Worm (Caenorhabditis elegans) whole organism, dauer: ENCODE results near the gene F11D11.12.
"Not testable (repeated sequence)": the region's sequence is repeated elsewhere in the genome, so short reads cannot be mapped to it uniquely, and the experiment has no call there.

ENCODE experiments used
- unc-62 ChIP-seq: sonication (generic microtip); optimal IDR thresholded peaks from 2 replicates; lab custom pipeline; 2017; ENCODE audit warnings: missing biosample characterization, missing genetic modification reagents, missing genetic modification characterization

The F11D11.12 gene

DNA sequence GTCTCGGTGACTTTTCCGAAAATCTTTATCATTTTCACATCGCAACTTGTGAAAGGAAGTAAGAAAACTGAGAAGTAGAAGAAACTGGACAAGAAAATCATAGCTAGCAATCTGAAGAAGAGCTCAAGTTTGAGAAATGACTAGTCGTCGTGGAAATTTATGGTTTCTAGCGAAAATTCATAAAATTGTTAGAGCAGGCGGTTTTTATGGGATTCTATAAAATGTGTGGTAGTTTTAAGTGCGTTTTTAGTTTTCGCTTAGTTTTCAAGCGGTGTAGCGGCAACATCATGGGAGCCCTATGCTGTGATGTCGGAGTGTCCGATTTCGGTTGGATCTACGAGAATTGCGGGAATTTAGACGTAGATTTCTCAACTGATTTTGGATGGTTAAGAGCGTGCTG, 3.8 kb upstream of the F11D11.12 start, which contains the start of gene clec-254:
Gene clec-254, minus strand, starts transcription at position 101 of the 400 bp plus-strand sequence.
- TF ChIP-seq unc-62 (GFP tag; lab: Kevin White, UChicago), result not testable (repeated sequence)

DNA sequence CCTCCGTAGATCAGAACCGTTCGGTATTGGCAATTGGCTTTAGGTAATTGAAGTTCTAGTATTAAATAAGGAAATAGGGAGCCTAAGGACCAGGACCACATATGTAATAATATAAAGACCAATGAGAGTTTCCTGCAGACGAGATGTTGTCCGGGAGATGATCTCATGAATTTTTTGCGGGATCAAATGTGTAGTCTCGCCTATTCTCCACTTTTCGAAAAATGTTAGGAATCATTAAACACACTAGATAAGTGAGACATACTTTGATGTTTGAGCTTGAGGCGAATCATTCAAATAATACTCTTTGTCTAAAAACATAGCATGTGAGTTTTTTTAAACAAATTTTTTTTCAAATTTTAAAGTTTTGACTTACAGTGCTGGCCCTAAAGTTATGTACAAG, 2.6 kb upstream of the F11D11.12 start, which contains the start of gene F11D11.6:
Gene F11D11.6, minus strand, starts transcription at position 101 of the 400 bp plus-strand sequence.
- TF ChIP-seq unc-62 (GFP tag; lab: Kevin White, UChicago), result no peak

DNA sequence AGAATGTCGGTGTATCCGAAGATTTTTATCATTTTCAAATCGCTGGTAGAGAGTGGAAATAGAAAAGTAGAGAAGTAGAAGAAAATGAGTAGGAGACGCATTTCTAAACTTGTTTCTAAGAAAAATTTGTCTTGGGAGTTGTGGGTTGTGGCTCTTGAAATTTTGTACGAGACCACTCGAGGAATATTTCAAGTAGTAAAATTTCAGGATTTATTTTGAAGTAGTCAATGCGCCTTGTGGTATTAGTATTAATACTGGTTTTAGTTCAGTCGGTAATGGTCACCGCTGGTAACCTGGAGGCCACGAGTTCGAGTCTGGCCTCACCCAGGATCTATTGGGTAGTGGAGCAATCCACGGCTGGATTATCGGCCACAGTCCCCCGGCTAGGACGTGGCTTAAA, 1.8 kb downstream of the F11D11.12 start, which contains the start of gene clec-252:
Gene clec-252, minus strand, starts transcription at position 101 of the 400 bp plus-strand sequence.
- TF ChIP-seq unc-62 (GFP tag; lab: Kevin White, UChicago), result no peak

DNA sequence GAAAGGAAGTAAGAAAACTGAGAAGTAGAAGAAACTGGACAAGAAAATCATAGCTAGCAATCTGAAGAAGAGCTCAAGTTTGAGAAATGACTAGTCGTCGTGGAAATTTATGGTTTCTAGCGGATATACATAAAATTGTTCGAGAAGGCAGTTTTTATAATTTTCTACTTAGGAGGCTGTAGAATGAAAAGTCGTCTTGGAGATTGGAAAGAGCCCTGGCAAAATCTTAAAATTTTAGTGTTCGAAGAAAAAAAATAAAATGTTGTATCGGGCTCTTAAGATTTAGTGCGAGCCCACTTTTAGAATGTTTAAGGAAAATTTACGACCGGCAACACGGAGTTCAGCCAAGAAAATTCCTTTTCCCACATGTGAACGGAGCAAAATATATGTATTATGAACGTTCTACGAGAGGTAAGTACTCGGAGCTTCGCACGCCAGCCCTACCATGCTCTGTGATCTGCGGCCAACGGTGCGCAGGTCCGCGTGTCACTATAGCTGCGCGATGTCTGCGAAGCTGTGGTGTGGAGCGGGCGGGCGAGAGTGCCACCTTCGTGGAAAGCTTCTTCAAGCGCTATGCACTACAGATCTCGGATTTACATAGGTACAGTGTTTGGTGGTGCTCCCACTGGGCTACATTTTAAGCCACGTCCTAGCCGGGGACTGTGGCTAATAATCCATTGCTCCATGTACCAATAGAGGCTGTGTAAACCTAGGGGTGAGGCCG, 3.4 kb downstream of the F11D11.12 start, which contains the start of gene clec-251:
Gene clec-251, minus strand, starts transcription at position 51 of the 724 bp plus-strand sequence.
- TF ChIP-seq unc-62 (GFP tag; lab: Kevin White, UChicago), result no peak

DNA sequence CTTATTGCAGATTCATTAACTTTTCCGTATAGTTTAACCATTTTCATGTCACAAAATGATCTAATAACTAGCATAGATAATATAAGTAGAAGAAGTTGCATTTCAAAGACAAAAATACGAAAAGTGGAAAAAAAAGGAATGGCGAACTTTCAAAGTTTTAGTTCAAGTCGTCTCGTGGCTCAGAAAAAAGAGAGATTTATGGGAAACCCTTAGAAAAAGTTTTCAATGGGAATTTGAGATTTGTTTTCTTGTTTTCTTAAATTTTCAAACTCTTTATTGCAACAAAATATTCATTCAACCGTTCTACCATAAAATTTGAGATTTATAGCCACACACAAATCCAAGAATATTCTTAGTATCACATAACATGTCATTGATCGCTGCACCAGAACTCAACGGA, 8.4 kb downstream of the F11D11.12 start, which contains the start of gene clec-250:
Gene clec-250, minus strand, starts transcription at position 101 of the 400 bp plus-strand sequence.
- TF ChIP-seq unc-62 (GFP tag; lab: Kevin White, UChicago), result no peak

DNA sequence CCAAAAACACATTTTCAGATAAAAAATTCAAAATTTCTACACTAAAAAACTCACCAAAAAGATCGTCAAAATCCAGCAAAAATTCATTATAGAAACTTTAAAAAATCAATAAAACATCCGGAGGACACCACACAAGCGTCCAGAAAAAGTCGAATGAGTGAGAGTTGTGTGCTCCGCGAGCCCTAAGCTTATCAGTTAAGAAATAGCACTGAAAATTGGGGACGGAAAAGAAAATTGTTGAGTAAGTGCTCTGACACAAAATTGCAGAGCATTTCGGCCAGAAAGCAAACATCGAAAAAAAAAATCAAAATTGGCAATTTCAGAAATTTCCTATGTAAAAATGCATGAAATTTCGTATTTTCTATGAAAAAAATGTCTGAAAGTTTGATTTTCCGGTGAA, 12.8 kb downstream of the F11D11.12 start:
- no peak for TF ChIP-seq unc-62 (GFP tag; lab: Kevin White, UChicago)

DNA sequence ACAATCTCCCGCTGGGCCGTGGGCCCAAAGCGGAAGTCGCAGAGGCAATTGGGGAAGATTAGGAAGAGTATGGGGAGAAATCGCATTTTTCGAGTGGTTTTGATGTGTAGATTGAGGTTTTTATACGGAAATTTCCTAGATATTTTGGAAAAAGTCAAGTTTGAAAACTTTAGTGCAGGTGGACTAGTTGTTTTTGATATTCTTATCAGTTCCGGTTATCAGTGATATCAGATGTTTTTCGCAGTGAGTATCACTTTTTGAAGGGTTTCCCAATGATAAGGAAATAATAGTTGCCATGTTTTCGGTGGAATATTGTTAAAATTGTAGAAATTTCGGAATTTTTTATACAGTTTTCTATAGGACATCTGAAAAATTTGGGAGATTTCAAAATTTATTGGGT, 16.1 kb downstream of the F11D11.12 start, which contains the start of gene scl-20:
Gene scl-20, minus strand, starts transcription at position 101 of the 400 bp plus-strand sequence.
- no peak for TF ChIP-seq unc-62 (GFP tag; lab: Kevin White, UChicago)

DNA sequence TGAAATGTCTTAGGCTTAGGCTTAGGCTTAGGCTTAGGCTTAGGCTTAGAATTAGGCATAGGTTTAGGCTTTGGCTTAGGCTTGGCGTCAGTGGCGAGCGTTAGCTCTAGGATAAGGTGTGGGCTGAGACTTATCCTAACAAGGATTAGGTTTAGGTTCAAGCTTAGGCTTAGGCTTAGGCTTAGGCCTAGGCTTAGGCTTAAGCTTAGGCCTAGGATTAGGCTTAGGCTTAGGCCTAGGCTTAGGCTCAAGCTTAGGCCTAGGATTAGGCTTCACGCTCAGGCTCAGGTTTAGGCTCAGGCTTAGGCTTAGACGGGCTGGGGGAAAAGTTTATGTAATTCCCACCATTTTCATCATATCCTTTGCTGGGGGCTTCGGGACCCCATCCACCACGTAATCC, 16.5 kb downstream of the F11D11.12 start:
- no peak for TF ChIP-seq unc-62 (GFP tag; lab: Kevin White, UChicago)

DNA sequence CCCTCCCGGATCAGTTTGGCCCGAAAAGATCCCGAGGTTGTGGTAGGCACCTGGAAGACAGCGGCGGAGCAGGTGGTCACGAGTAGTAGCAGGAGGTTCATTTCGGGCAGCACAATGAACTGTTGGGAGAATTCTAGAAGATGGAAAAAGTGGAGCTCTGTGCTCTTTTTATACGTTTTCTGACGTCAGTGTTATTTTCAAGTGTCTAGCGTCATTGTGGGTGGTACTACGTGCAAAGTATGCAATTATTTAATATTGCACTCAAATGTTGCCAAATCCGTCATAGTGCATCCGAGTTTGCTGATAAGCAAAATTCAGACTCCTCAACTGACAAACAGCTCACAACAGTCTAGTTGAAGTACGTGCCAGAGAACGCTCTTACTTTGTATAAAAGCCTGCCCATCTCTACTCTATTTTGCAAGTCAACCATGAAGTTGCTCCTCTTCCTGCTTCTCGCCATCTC, 18.9 kb downstream of the F11D11.12 start, which contains the start of the genes asp-18 and scl-19:
Gene asp-18, minus strand, starts transcription at position 101 of the 463 bp plus-strand sequence.
Gene scl-19, plus strand, starts transcription at position 413 of the 463 bp plus-strand sequence.
- TF ChIP-seq unc-62 (GFP tag; lab: Kevin White, UChicago), result no peak

DNA sequence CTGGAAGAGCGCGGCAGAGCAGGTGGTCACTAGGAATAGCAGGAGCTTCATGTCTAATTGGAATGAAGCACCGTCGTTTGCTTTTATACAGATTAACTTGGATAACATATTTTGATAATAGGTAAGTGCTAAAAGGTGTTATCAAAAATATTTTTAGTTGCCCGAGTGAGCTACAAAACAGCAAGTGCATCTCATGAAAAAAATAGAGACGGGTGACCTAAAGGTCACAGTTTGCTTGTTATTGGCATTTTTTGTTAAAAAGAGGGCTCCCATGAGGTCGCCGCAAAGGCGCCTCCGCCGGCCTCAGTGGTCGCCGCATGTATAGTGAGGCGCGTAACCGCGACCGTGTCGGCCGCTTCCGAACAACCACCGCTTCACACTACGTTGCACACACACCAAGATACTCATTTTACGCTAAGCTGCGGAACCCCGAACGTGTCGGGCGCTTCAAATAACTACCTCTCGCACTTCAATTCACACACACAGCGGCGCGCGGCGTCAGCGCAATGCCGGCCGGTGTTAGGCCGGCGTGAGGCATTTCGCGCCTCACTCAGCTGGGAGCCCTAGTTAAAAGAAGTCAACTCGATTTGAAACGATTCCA, 21.1 kb downstream of the F11D11.12 start, which contains the start of gene asp-19:
Gene asp-19, minus strand, starts transcription at position 51 of the 601 bp plus-strand sequence.
- TF ChIP-seq unc-62 (GFP tag; lab: Kevin White, UChicago), result no peak

DNA sequence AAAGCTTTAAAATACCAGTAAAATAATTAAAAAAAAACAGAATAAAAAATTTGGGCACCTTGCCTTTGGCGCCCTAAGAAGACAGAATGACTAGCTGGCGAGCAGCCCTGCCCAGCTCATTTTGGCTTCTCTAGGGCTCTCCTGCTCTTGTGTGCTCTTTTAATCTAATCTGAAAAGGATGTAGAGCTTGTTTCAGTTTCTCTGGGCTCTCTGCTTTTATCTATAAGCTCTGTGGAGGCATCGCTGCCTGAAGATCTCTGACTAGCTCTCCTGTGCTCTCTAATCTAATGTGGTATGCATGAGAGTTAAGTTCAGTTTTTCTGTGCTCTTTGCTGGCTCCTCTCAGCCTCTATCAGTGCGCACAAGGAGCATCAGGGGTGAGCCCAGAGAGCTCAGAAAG, 24.6 kb downstream of the F11D11.12 start:
- no peak for TF ChIP-seq unc-62 (GFP tag; lab: Kevin White, UChicago)

DNA sequence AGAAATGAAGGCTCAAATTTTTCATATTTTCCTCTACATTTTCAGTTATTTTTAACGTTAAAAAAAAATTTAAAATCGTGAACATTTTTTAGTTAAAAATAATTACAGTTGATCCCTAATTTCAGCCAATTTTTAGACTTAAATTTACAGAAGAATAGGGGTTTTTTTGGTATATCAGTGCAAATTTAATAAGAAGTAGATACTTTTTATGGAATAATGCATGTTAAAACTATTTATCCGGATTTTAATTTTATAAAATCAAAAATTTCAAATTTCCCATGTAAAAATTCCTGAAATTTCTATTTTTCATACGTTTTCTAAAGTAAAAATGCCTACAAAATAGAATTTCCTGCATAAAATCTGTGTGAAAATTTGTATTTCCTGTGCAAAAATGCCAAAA, 26.4 kb downstream of the F11D11.12 start:
- no peak for TF ChIP-seq unc-62 (GFP tag; lab: Kevin White, UChicago)

DNA sequence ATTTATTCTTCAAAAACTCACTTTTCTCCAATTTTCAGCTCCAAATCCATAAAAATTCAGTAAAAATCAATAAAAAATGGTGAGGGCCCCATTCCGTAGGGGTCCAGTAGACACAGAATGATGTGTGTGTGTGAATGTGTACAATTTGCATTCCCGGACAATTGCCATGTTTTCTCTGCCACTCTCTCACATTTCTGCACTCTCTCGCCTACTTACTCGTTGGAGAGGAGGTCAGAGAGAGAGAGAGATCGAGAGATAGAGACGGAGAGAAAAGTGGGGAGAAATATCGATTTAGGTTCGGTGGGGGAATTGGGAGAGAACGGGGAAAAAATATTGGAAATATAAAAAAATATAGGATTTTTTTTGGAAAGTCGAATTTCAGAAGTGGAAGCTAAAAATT, 26.9 kb downstream of the F11D11.12 start:
- no peak for TF ChIP-seq unc-62 (GFP tag; lab: Kevin White, UChicago)

DNA sequence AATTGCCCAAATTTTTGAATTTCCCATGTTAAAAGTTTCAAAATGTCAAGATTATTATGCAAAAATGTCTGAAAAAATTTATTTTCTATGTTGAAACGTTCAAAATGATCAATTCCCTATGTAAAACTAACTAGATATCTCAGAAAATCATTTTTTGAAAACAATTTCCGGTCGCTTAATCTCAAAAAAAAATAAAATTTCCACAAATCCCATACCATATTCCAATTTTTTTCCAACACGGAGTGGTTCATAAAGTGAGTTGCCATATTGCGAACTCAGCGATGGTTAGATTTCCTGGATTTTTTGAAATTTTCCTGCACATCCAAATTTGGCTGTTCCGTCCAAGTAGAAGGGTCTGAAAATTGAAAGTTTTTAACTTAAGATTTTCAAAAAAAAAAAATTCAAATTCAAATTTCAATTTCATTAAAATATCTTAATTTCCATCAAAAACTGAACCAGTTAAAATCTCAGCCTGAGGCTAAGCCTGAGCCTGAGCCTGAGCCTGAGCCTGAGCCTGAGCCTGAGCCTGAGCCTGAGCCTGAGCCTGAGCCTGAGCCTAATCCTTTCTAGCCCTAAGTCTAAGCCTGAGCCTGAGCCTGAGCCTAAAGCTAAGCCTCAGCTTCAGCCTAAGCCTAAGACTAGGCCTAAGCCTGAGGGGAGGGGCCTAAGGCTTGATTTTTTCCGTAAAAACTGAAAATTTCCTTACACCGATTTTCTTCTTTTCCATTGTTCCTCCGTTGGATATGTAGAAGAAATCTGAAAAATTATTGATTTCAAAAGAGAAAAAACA, 27.8 kb downstream of the F11D11.12 start:
- no peak for TF ChIP-seq unc-62 (GFP tag; lab: Kevin White, UChicago)

DNA sequence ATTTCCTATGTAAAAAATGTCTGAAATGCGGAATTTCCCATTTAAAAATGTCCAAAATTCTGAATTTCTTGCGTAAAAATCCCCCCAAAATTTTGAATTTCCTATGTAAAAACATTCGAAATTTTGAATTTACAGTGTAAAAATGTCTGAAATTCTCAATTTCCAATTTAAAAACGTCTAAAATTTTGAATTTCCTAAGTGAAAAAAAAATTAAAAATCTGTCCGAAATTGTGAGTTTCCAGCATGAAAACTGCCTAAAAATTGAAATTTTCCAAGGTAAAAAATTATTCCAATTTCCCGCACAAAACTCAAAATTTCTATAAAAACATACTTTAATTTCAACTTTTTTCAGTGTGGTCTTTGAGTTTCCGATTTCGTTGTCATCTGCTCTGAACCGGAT, 28.6 kb downstream of the F11D11.12 start:
- TF ChIP-seq unc-62 (GFP tag; lab: Kevin White, UChicago), result no peak
